Worm (Caenorhabditis elegans) whole organism, L4 larva: ENCODE results near the gene F01D5.3.

Experiments
- Y105C5A.15 ChIP-seq: fragments of 200-800 bp; sonication (Bioruptor generic); IDR thresholded peaks from 2 replicates; pipeline ENCODE4 v1.3.6; 2022; ENCODE audit warnings: missing genetic modification characterization, missing compliant biosample characterization
- cey-2 ChIP-seq: sonication (generic microtip); optimal IDR thresholded peaks from 3 replicates; lab custom pipeline; 2017; ENCODE audit warnings: missing genetic modification characterization, mild to moderate bottlenecking, missing compliant biosample characterization, antibody characterized with exemption, borderline replicate concordance; ENCODE audit not compliant: insufficient read depth
- duxl-1 ChIP-seq: sonication (generic microtip); optimal IDR thresholded peaks from 2 replicates; lab custom pipeline; 2016; ENCODE audit warnings: mild to moderate bottlenecking, missing genetic modification characterization, moderate library complexity, missing compliant biosample characterization; ENCODE audit not compliant: poor library complexity
- egl-27 ChIP-seq: sonication (generic microtip); optimal IDR thresholded peaks from 3 replicates; lab custom pipeline; 2017; ENCODE audit warnings: missing biosample characterization, missing genetic modification reagents, missing genetic modification characterization
- fkh-10 ChIP-seq: fragments of 150-350 bp; optimal IDR thresholded peaks from 2 replicates; lab custom pipeline; 2014; ENCODE audit warnings: missing biosample characterization, missing genetic modification reagents, missing genetic modification characterization
- nhr-11 ChIP-seq: fragments of 150-350 bp; optimal IDR thresholded peaks from 2 replicates; lab custom pipeline; 2014; ENCODE audit warnings: missing biosample characterization, missing genetic modification characterization
- nhr-237 ChIP-seq: sonication (generic microtip); optimal IDR thresholded peaks from 2 replicates; lab custom pipeline; 2017; ENCODE audit warnings: missing biosample characterization, missing genetic modification characterization
- sdz-12 ChIP-seq: fragments of 200-800 bp; sonication (Bioruptor generic); optimal IDR thresholded peaks from 2 replicates; lab custom pipeline; 2018; ENCODE audit warnings: mild to moderate bottlenecking, missing genetic modification characterization, missing compliant biosample characterization
- skn-1 ChIP-seq: fragments of 150-350 bp; optimal IDR thresholded peaks from 2 replicates; lab custom pipeline; 2014; ENCODE audit warnings: missing biosample characterization, missing genetic modification characterization
- unc-130 ChIP-seq: sonication (generic microtip); optimal IDR thresholded peaks from 2 replicates; lab custom pipeline; 2016; ENCODE audit warnings: missing genetic modification reagents, missing genetic modification characterization, missing compliant biosample characterization
- unc-39 ChIP-seq: sonication (generic microtip); optimal IDR thresholded peaks from 2 replicates; lab custom pipeline; 2017; ENCODE audit warnings: missing biosample characterization, missing genetic modification characterization
- zag-1 ChIP-seq: fragments of 150-350 bp; optimal IDR thresholded peaks from 2 replicates; lab custom pipeline; 2014; ENCODE audit warnings: missing biosample characterization, missing genetic modification characterization

DNA sequence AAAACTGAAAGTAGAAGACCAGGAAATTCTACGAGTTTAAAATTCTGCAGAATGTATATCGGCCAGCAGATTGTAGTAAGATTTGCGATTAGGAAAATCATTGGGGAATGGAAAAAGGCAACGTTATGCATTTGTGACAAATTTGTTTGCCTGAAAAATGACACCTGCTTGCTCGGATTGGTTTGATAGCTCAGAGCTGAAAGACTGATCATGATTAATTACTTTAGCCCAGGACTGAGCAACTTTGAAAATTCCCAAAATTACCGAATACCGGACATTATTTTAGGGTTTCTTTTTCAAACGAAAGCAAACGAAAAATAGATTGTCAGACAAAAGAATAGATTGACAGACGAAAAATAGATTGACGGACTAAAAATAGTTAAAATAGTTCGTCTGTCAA lies 15.4 kb downstream of the F01D5.3 start, which contains the start of gene sre-47:
- no peak for TF ChIP-seq fkh-10 (GFP tag; lab: Kevin White, UChicago)
- TF ChIP-seq zag-1, result no peak
- no peak for TF ChIP-seq unc-130
- no peak for TF ChIP-seq sdz-12
- TF ChIP-seq skn-1 (tag; lab: Kevin White, UChicago), result no peak
- no peak for TF ChIP-seq unc-39 (tag; lab: Kevin White, UChicago)
- TF ChIP-seq egl-27, result no peak
- no peak for TF ChIP-seq cey-2 (tag; lab: Kevin White, UChicago)
- TF ChIP-seq nhr-11 (tag; lab: Kevin White, UChicago), result no peak
- no peak for TF ChIP-seq duxl-1 (tag; lab: Kevin White, UChicago)
- TF ChIP-seq nhr-237, result no peak
- TF ChIP-seq Y105C5A.15 (GFP tag; lab: Robert Waterston, UW), result no peak
